Fruit fly (Drosophila melanogaster) whole organism, wandering third instar larva: ENCODE measurements around the gene CG7183.

Source experiments
- CG9705 ChIP-seq: fragments of 200-800 bp; sonication (Bioruptor generic); optimal IDR thresholded peaks from 2 replicates; lab custom pipeline; 2018; ENCODE audit warnings: missing biosample characterization, mild to moderate bottlenecking, missing genetic modification characterization
- Hnf4 ChIP-seq: fragments of 200-800 bp; sonication (Bioruptor generic); optimal IDR thresholded peaks from 2 replicates; lab custom pipeline; 2016; ENCODE audit warnings: missing biosample characterization, mild to moderate bottlenecking, missing genetic modification characterization
- Hr78 ChIP-seq: fragments of >200 bp; optimal IDR thresholded peaks from 2 replicates; lab custom pipeline; 2017; ENCODE audit warnings: missing biosample characterization, missing genetic modification characterization
- Sp1 ChIP-seq: fragments of 200-800 bp; sonication (Bioruptor generic); optimal IDR thresholded peaks from 3 replicates; lab custom pipeline; 2019; ENCODE audit warnings: missing biosample characterization, mild to moderate bottlenecking, missing genetic modification characterization, moderate library complexity
- dl ChIP-seq, 2 experiments: fragments of 175-275, 200-275 bp in 1 of 2; fragments of 200-275 bp in 1 of 2; sonication (Bioruptor generic); optimal IDR thresholded peaks; lab custom pipeline; 2018; ENCODE audit warnings: mild to moderate bottlenecking in 2 of 2, missing biosample characterization in 2 of 2, missing genetic modification characterization in 2 of 2, moderate library complexity in 2 of 2; ENCODE audit not compliant: partially characterized antibody in 2 of 2, insufficient read depth in 1 of 2
- dmrt93B ChIP-seq: fragments of 200-800 bp; sonication (Bioruptor generic); optimal IDR thresholded peaks from 2 replicates; lab custom pipeline; 2018; ENCODE audit warnings: missing biosample characterization, mild to moderate bottlenecking, missing genetic modification characterization
- rgr ChIP-seq: fragments of 200-800 bp; sonication (Bioruptor generic); optimal IDR thresholded peaks from 3 replicates; lab custom pipeline; 2016; ENCODE audit warnings: missing biosample characterization, mild to moderate bottlenecking, missing genetic modification characterization
- usp ChIP-seq: fragments of >200 bp; optimal IDR thresholded peaks from 2 replicates; lab custom pipeline; 2017; ENCODE audit warnings: missing biosample characterization, missing genetic modification characterization

DNA sequence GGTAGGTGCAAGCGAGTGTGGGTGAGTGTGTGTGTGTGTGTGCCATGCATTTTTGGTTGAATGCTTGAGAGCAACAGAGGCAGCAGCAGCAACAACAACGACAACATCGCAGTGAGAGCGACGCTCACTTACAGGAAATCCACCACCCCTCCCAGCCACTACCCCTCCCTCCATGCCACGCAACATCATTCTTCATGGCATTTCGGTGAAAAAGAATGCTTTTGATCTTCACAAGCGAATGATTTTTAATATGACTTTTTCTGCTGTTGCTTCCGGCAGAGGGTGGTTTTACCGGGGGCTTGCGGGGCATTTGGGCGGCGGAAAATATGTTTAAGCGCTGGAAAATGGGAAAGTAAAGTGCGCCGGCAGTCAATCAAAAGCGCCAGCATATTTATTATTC is 41.1 kb upstream of the CG7183 start:
- TF ChIP-seq Hnf4 (GFP tag; lab: Kevin White, UChicago) (no peak), Hr78 (GFP tag; lab: Kevin White, UChicago) (no peak), usp (GFP tag; lab: Kevin White, UChicago) (no peak), rgr (GFP tag; lab: Kevin White, UChicago) (no peak), dmrt93B (GFP tag; lab: Kevin White, UChicago) (no peak), dl (GFP tag; optimal IDR thresholded peaks at IDR 0.05; lab: Kevin White, UChicago; ENCODE audit: insufficient read depth in 1 of 2, partially characterized antibody in 2 of 2) (no peak), CG9705 (no peak), Sp1 (GFP tag; lab: Kevin White, UChicago) (no peak)
